Worm (Caenorhabditis elegans) whole organism, midembryonic: Measurements from ENCODE around the gene srh-211.

ENCODE experiments used
- T22C8.4 ChIP-seq: fragments of 200-800 bp; sonication (Bioruptor generic); IDR thresholded peaks from 2 replicates; pipeline ENCODE4 v1.3.6; 2022; ENCODE audit warnings: missing genetic modification characterization, missing compliant biosample characterization
- cog-1 ChIP-seq: sonication (generic microtip); optimal IDR thresholded peaks from 2 replicates; lab custom pipeline; 2016; ENCODE audit warnings: missing genetic modification characterization, missing compliant biosample characterization
- flt-1 ChIP-seq: fragments of 200-800 bp; sonication (Bioruptor generic); IDR thresholded peaks from 2 replicates; pipeline ENCODE4 v1.3.6; 2022; ENCODE audit warnings: missing genetic modification characterization, missing compliant biosample characterization
- klf-2 ChIP-seq: fragments of 200-800 bp; sonication (Bioruptor generic); conservative IDR thresholded peaks from 2 replicates; pipeline ENCODE4 v1.3.6; 2022; ENCODE audit warnings: missing genetic modification reagents, missing genetic modification characterization, missing compliant biosample characterization
- med-1 ChIP-seq: sonication (generic microtip); optimal IDR thresholded peaks from 2 replicates; lab custom pipeline; 2017; ENCODE audit warnings: missing genetic modification characterization, mild to moderate bottlenecking, missing compliant biosample characterization, antibody characterized with exemption, missing genetic modification reagents; ENCODE audit not compliant: insufficient read depth
- ref-1 ChIP-seq: fragments of 200-800 bp; sonication (Bioruptor generic); conservative IDR thresholded peaks from 2 replicates; pipeline ENCODE4 v1.3.6; 2022; ENCODE audit warnings: missing genetic modification reagents, missing genetic modification characterization, missing compliant biosample characterization
- tab-1 ChIP-seq: fragments of 200-800 bp; sonication (Bioruptor generic); IDR thresholded peaks from 2 replicates; pipeline ENCODE4 v1.3.6; 2022; ENCODE audit warnings: missing genetic modification characterization, missing compliant biosample characterization
- ztf-23 ChIP-seq: fragments of 200-800 bp; sonication (Bioruptor generic); IDR thresholded peaks from 2 replicates; pipeline ENCODE4 v1.3.6; 2022; ENCODE audit warnings: missing genetic modification reagents, missing genetic modification characterization, missing compliant biosample characterization
- ztf-29 ChIP-seq: fragments of 200-800 bp; sonication (Bioruptor generic); IDR thresholded peaks from 2 replicates; pipeline ENCODE4 v1.3.6; 2022; ENCODE audit warnings: missing genetic modification reagents, missing genetic modification characterization, missing compliant biosample characterization

The srh-211 gene

ce11 chrV:4034303-4034702 lies 46.9 kb downstream of the srh-211 start, which contains the start of gene C49G7.7:
Gene C49G7.7, plus strand, starts transcription at chrV:4034476.
- TF ChIP-seq ref-1 (no peak), cog-1 (tag; lab: Kevin White, UChicago) (no peak), tab-1 (no peak), T22C8.4 (GFP tag; lab: Robert Waterston, UW) (no peak), med-1 (no peak), flt-1 (GFP tag; lab: Robert Waterston, UW) (no peak), klf-2 (GFP tag; lab: Robert Waterston, UW) (no peak), ztf-23 (no peak), ztf-29 (GFP tag; lab: Robert Waterston, UW) (no peak)

ce11 chrV:4031319-4031718 lies 49.9 kb downstream of the srh-211 start, which contains the start of gene cyp-35A4:
Gene cyp-35A4, plus strand, starts transcription at chrV:4031619.
- no peak for TF ChIP-seq med-1
- no peak for TF ChIP-seq klf-2 (GFP tag; lab: Robert Waterston, UW)
- no peak for TF ChIP-seq tab-1

ce11 chrV:4029627-4030026 lies 51.6 kb downstream of the srh-211 start:
- TF ChIP-seq med-1 (peak; percentile 16), T22C8.4 (GFP tag; lab: Robert Waterston, UW) (no peak), klf-2 (GFP tag; lab: Robert Waterston, UW) (0 out of 2 replicates have a peak, but pooled peaks have one; percentile 48), tab-1 (no peak), ref-1 (0 out of 2 replicates have a peak, but pooled peaks have one; percentile 4), ztf-29 (GFP tag; lab: Robert Waterston, UW) (no peak), cog-1 (tag; lab: Kevin White, UChicago) (no peak), ztf-23 (no peak), flt-1 (GFP tag; lab: Robert Waterston, UW) (no peak)
